Worm (Caenorhabditis elegans) whole organism, early embryonic: Measurements from ENCODE around the gene T14G12.11.

Source experiments
- ama-1 ChIP-seq: fragments of 150-350 bp; optimal IDR thresholded peaks from 2 replicates; lab custom pipeline; 2014
- ceh-36 ChIP-seq: sonication (generic microtip); optimal IDR thresholded peaks from 2 replicates; lab custom pipeline; 2016; ENCODE audit warnings: missing genetic modification characterization, inconsistent platforms, missing compliant biosample characterization
- hmg-4 ChIP-seq: fragments of 200-800 bp; sonication (Bioruptor generic); optimal IDR thresholded peaks from 2 replicates; lab custom pipeline; 2018; ENCODE audit warnings: mild to moderate bottlenecking, missing genetic modification characterization, missing compliant biosample characterization

DNA sequence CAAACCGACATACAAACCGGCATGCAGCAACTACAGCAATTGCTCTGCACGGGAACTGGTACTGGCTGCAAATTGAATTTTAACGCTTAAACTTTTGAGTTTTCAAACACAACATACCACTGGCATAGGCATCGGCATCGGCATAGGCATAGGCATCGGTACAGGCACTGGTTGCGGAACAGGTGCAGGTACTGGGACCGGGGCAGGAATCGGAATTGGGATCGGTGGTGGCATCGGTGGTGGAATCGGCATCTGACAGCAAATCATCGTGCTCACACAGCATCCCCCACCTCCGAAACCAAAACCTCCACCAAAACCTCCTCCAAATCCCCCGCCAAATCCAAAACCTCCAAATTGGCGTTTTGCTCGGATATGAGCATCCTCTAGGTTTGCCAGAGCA is 31.8 kb upstream of the T14G12.11 start:
- TF ChIP-seq ama-1 (lab: Kevin White, UChicago): no peak
- TF ChIP-seq ceh-36 (tag; lab: Kevin White, UChicago): no peak
- TF ChIP-seq hmg-4 (GFP tag; lab: Kevin White, UChicago): no peak
